Worm (Caenorhabditis elegans) whole organism, L3 larva: ENCODE measurements around the gene hrg-5.

Source experiments
- R02D3.7 ChIP-seq: fragments of 150-350 bp; optimal IDR thresholded peaks from 2 replicates; lab custom pipeline; 2014; ENCODE audit warnings: missing biosample characterization, missing genetic modification characterization
- aly-2 ChIP-seq: fragments of 150-350 bp; optimal IDR thresholded peaks from 2 replicates; lab custom pipeline; 2014; ENCODE audit warnings: missing biosample characterization, missing genetic modification characterization
- ceh-16 ChIP-seq: sonication (generic microtip); optimal IDR thresholded peaks from 2 replicates; lab custom pipeline; 2017; ENCODE audit warnings: missing biosample characterization, missing genetic modification characterization
- ceh-28 ChIP-seq: fragments of 150-350 bp; optimal IDR thresholded peaks from 2 replicates; lab custom pipeline; 2014; ENCODE audit warnings: missing biosample characterization, missing genetic modification reagents, missing genetic modification characterization
- ceh-82 ChIP-seq: fragments of 150-350 bp; optimal IDR thresholded peaks from 2 replicates; lab custom pipeline; 2014; ENCODE audit warnings: missing biosample characterization, missing genetic modification characterization
- egl-27 ChIP-seq: sonication (generic microtip); optimal IDR thresholded peaks from 4 replicates; lab custom pipeline; 2017; ENCODE audit warnings: missing biosample characterization, missing genetic modification reagents, missing genetic modification characterization
- egl-5 ChIP-seq: fragments of 150-350 bp; optimal IDR thresholded peaks from 2 replicates; lab custom pipeline; 2017; ENCODE audit warnings: missing biosample characterization, missing genetic modification reagents, missing genetic modification characterization, inconsistent platforms
- elt-1 ChIP-seq: fragments of 150-350 bp; optimal IDR thresholded peaks from 2 replicates; lab custom pipeline; 2014; ENCODE audit warnings: missing biosample characterization, missing genetic modification characterization
- elt-2 ChIP-seq: sonication (generic microtip); optimal IDR thresholded peaks from 2 replicates; lab custom pipeline; 2016; ENCODE audit warnings: missing genetic modification reagents, mild to moderate bottlenecking, missing genetic modification characterization, missing compliant biosample characterization
- elt-3 ChIP-seq, 3 experiments: fragments of 150-350 bp in 1 of 3; sonication (generic microtip) in 2 of 3; optimal IDR thresholded peaks; 2 replicates in 2 of 3; 4 replicates in 1 of 3; lab custom pipeline; 2014 to 2017; ENCODE audit warnings: missing biosample characterization in 3 of 3, missing genetic modification characterization in 3 of 3
- eor-1 ChIP-seq, 2 experiments: fragments of 150-350 bp; optimal IDR thresholded peaks; 2 replicates each; lab custom pipeline; 2014 to 2018; ENCODE audit warnings: missing biosample characterization in 2 of 2, missing genetic modification characterization in 2 of 2
- fkh-10 ChIP-seq: sonication (generic microtip); optimal IDR thresholded peaks from 2 replicates; lab custom pipeline; 2017; ENCODE audit warnings: missing biosample characterization, missing genetic modification reagents, missing genetic modification characterization
- fkh-2 ChIP-seq: fragments of 150-350 bp; optimal IDR thresholded peaks from 2 replicates; lab custom pipeline; 2014; ENCODE audit warnings: missing biosample characterization, missing genetic modification reagents, missing genetic modification characterization
- fos-1 ChIP-seq: fragments of 150-350 bp; optimal IDR thresholded peaks from 2 replicates; lab custom pipeline; 2014; ENCODE audit warnings: missing biosample characterization, missing genetic modification characterization
- hmg-11 ChIP-seq: sonication (generic microtip); optimal IDR thresholded peaks from 2 replicates; lab custom pipeline; 2016; ENCODE audit warnings: missing genetic modification characterization, missing compliant biosample characterization
- jun-1 ChIP-seq: fragments of 150-350 bp; optimal IDR thresholded peaks from 2 replicates; lab custom pipeline; 2014; ENCODE audit warnings: missing biosample characterization, missing genetic modification reagents, missing genetic modification characterization
- lin-15B ChIP-seq: fragments of 150-350 bp; optimal IDR thresholded peaks from 2 replicates; lab custom pipeline; 2014; ENCODE audit warnings: missing biosample characterization, missing genetic modification characterization
- lin-39 ChIP-seq: fragments of 150-350 bp; optimal IDR thresholded peaks from 2 replicates; lab custom pipeline; 2018; ENCODE audit warnings: missing biosample characterization, missing genetic modification reagents, missing genetic modification characterization
- lsy-12 ChIP-seq: sonication (generic microtip); optimal IDR thresholded peaks from 2 replicates; lab custom pipeline; 2016; ENCODE audit warnings: mild to moderate bottlenecking, missing genetic modification characterization, missing compliant biosample characterization
- mdl-1 ChIP-seq: fragments of 150-350 bp; optimal IDR thresholded peaks from 2 replicates; lab custom pipeline; 2014; ENCODE audit warnings: missing biosample characterization, missing genetic modification characterization
- mml-1 ChIP-seq: fragments of 150-350 bp; sonication (generic microtip); optimal IDR thresholded peaks from 3 replicates; lab custom pipeline; 2014; ENCODE audit warnings: missing biosample characterization, missing genetic modification characterization
- nfya-1 ChIP-seq: sonication (generic microtip); optimal IDR thresholded peaks from 2 replicates; lab custom pipeline; 2017; ENCODE audit warnings: missing genetic modification characterization, mild to moderate bottlenecking, missing compliant biosample characterization, antibody characterized with exemption, moderate library complexity; ENCODE audit not compliant: insufficient read depth
- nhr-11 ChIP-seq: fragments of 150-350 bp; optimal IDR thresholded peaks from 2 replicates; lab custom pipeline; 2014; ENCODE audit warnings: missing biosample characterization, missing genetic modification characterization
- nhr-23 ChIP-seq: fragments of 150-350 bp; optimal IDR thresholded peaks from 2 replicates; lab custom pipeline; 2014; ENCODE audit warnings: missing biosample characterization, missing genetic modification reagents, missing genetic modification characterization
- nhr-237 ChIP-seq: fragments of 150-350 bp; optimal IDR thresholded peaks from 2 replicates; lab custom pipeline; 2014; ENCODE audit warnings: missing biosample characterization, missing genetic modification characterization
- nhr-25 ChIP-seq: sonication (generic microtip); optimal IDR thresholded peaks from 2 replicates; lab custom pipeline; 2017; ENCODE audit warnings: missing biosample characterization, missing genetic modification characterization
- nhr-28 ChIP-seq: fragments of 150-350 bp; optimal IDR thresholded peaks from 2 replicates; lab custom pipeline; 2014; ENCODE audit warnings: missing biosample characterization, missing genetic modification characterization
- nhr-43 ChIP-seq: sonication (generic microtip); optimal IDR thresholded peaks from 2 replicates; lab custom pipeline; 2016; ENCODE audit warnings: mild to moderate bottlenecking, missing genetic modification characterization, missing compliant biosample characterization; ENCODE audit not compliant: poor library complexity, severe bottlenecking
- nhr-67 ChIP-seq: fragments of 150-350 bp; optimal IDR thresholded peaks from 2 replicates; lab custom pipeline; 2014; ENCODE audit warnings: missing biosample characterization, missing genetic modification characterization
- nhr-76 ChIP-seq: fragments of 150-350 bp; sonication (generic microtip); optimal IDR thresholded peaks from 5 replicates; lab custom pipeline; 2014; ENCODE audit warnings: missing biosample characterization, missing genetic modification characterization
- nhr-77 ChIP-seq: fragments of 150-350 bp; optimal IDR thresholded peaks from 2 replicates; lab custom pipeline; 2014; ENCODE audit warnings: missing biosample characterization, missing genetic modification characterization
- pha-4 ChIP-seq: fragments of 150-350 bp; optimal IDR thresholded peaks from 2 replicates; lab custom pipeline; 2014; ENCODE audit warnings: missing biosample characterization, missing genetic modification reagents, missing genetic modification characterization
- pqm-1 ChIP-seq: fragments of 150-350 bp; optimal IDR thresholded peaks from 2 replicates; lab custom pipeline; 2017; ENCODE audit warnings: missing biosample characterization, missing genetic modification characterization, inconsistent platforms
- sea-2 ChIP-seq: fragments of 150-350 bp; sonication (generic microtip); optimal IDR thresholded peaks from 4 replicates; lab custom pipeline; 2014; ENCODE audit warnings: missing biosample characterization, missing genetic modification reagents, missing genetic modification characterization
- skn-1 ChIP-seq: fragments of 150-350 bp; optimal IDR thresholded peaks from 2 replicates; lab custom pipeline; 2014; ENCODE audit warnings: missing biosample characterization, missing genetic modification characterization
- snpc-4 ChIP-seq: fragments of 150-350 bp; optimal IDR thresholded peaks from 2 replicates; lab custom pipeline; 2014; ENCODE audit warnings: missing biosample characterization, missing genetic modification characterization
- unc-39 ChIP-seq: sonication (generic microtip); optimal IDR thresholded peaks from 4 replicates; lab custom pipeline; 2017; ENCODE audit warnings: missing biosample characterization, missing genetic modification characterization
- zag-1 ChIP-seq: fragments of 150-350 bp; optimal IDR thresholded peaks from 2 replicates; lab custom pipeline; 2014; ENCODE audit warnings: missing biosample characterization, missing genetic modification characterization
- ztf-11 ChIP-seq: fragments of 150-350 bp; optimal IDR thresholded peaks from 2 replicates; lab custom pipeline; 2014; ENCODE audit warnings: missing biosample characterization, missing genetic modification characterization
- ztf-4 ChIP-seq: fragments of 150-350 bp; optimal IDR thresholded peaks from 2 replicates; lab custom pipeline; 2014; ENCODE audit warnings: missing biosample characterization, missing genetic modification characterization

hrg-5 gene

ce11 chrIV:11025941-11026340 is 3.3 kb downstream of the hrg-5 start (continued):
- TF ChIP-seq nhr-11 (tag; lab: Kevin White, UChicago) (no peak), nhr-43 (tag; lab: Kevin White, UChicago) (peak; percentile 87), elt-3 (tag; optimal IDR thresholded peaks at IDR 0.05; lab: Kevin White, UChicago) (peak in 1 of 3 experiments; percentile 8)

ce11 chrIV:11022303-11022702 is 6.9 kb downstream of the hrg-5 start, which contains the start of gene alh-3:
alh-3 (plus strand) TSS chrIV:11022603.
- no peak for TF ChIP-seq elt-2 (tag; lab: Kevin White, UChicago)
- TF ChIP-seq lin-39 (tag; lab: Kevin White, UChicago): no peak
- no peak for TF ChIP-seq skn-1
- TF ChIP-seq jun-1 (tag; lab: Kevin White, UChicago): no peak
- TF ChIP-seq mdl-1: no peak
- no peak for TF ChIP-seq sea-2
- no peak for TF ChIP-seq pha-4
- no peak for TF ChIP-seq nhr-237 (tag; lab: Kevin White, UChicago)
- no peak for TF ChIP-seq ceh-28 (tag; lab: Kevin White, UChicago)
- TF ChIP-seq nhr-11 (tag; lab: Kevin White, UChicago): no peak
- TF ChIP-seq zag-1 (tag; lab: Kevin White, UChicago): no peak

- no peak for TF ChIP-seq ztf-11 (tag; lab: Kevin White, UChicago)
- no peak for TF ChIP-seq lin-39 (tag; lab: Kevin White, UChicago)
- TF ChIP-seq elt-2 (tag; lab: Kevin White, UChicago): peak; percentile 50
- TF ChIP-seq nhr-237 (tag; lab: Kevin White, UChicago): no peak
- no peak for TF ChIP-seq fkh-10 (GFP tag; lab: Kevin White, UChicago)
- TF ChIP-seq jun-1 (tag; lab: Kevin White, UChicago): peak; percentile 17
- TF ChIP-seq sea-2: no peak
- no peak for TF ChIP-seq R02D3.7
- no peak for TF ChIP-seq zag-1 (tag; lab: Kevin White, UChicago)
- peak; percentile 72 for TF ChIP-seq nhr-23 (tag; lab: Kevin White, UChicago)
- TF ChIP-seq ztf-4: no peak
- no peak for TF ChIP-seq fos-1
- no peak for TF ChIP-seq aly-2 (tag; lab: Kevin White, UChicago)
- no peak for TF ChIP-seq mml-1 (tag; lab: Kevin White, UChicago)
- TF ChIP-seq nhr-28 (tag; lab: Kevin White, UChicago): no peak
- TF ChIP-seq ceh-16: no peak
- no peak for TF ChIP-seq fkh-2
- no peak for TF ChIP-seq nhr-11 (tag; lab: Kevin White, UChicago)
- TF ChIP-seq elt-1 (tag; lab: Kevin White, UChicago): peak; percentile 17
- no peak for TF ChIP-seq nhr-67 (tag; lab: Kevin White, UChicago)
- TF ChIP-seq eor-1 (tag; optimal IDR thresholded peaks at IDR 0.05; lab: Kevin White, UChicago): no peak
- TF ChIP-seq unc-39 (tag; lab: Kevin White, UChicago): no peak
- no peak for TF ChIP-seq egl-27 (tag; lab: Kevin White, UChicago)
- TF ChIP-seq lsy-12 (tag; lab: Kevin White, UChicago): no peak
- TF ChIP-seq nhr-77 (tag; lab: Kevin White, UChicago): no peak
- TF ChIP-seq hmg-11 (tag; lab: Kevin White, UChicago): peak; percentile 21
- TF ChIP-seq elt-3 (tag; optimal IDR thresholded peaks at IDR 0.05; lab: Kevin White, UChicago): no peak
- TF ChIP-seq skn-1: no peak
- peak; percentile 53 for TF ChIP-seq nhr-25 (tag; lab: Kevin White, UChicago)
- no peak for TF ChIP-seq ceh-28 (tag; lab: Kevin White, UChicago)
- TF ChIP-seq nhr-43 (tag; lab: Kevin White, UChicago): peak; percentile 60
- TF ChIP-seq, all 47 proteins: peak for 7
Measured at ce11 chrIV:11021512-11022268, 7.5 kb downstream of the hrg-5 start, which contains the start of gene mogs-1. mogs-1 (minus strand) TSS chrIV:11021928.

- TF ChIP-seq ceh-82 (no peak), unc-39 (tag; lab: Kevin White, UChicago) (no peak), pqm-1 (tag; lab: Kevin White, UChicago) (peak; percentile 3), nhr-76 (tag; lab: Kevin White, UChicago) (no peak), lin-15B (peak; percentile 25), pha-4 (peak; percentile 93), fos-1 (no peak), snpc-4 (tag; lab: Kevin White, UChicago) (peak; percentile 28), elt-2 (tag; lab: Kevin White, UChicago) (peak; percentile 76), elt-3 (tag; optimal IDR thresholded peaks at IDR 0.05; lab: Kevin White, UChicago) (no peak), egl-5 (tag; lab: Kevin White, UChicago) (no peak), nhr-25 (tag; lab: Kevin White, UChicago) (peak; percentile 21), hmg-11 (tag; lab: Kevin White, UChicago) (peak; percentile 58), lin-39 (tag; lab: Kevin White, UChicago) (no peak), ztf-4 (no peak), lsy-12 (tag; lab: Kevin White, UChicago) (no peak), egl-27 (tag; lab: Kevin White, UChicago) (no peak), mml-1 (tag; lab: Kevin White, UChicago) (no peak), nfya-1 (tag; lab: Kevin White, UChicago) (peak; percentile 31)
Measured at ce11 chrIV:11019962-11020550, 9.2 kb downstream of the hrg-5 start, which contains the start of gene F13H10.8. F13H10.8 (plus strand) TSS chrIV:11020517.
